Worm (Caenorhabditis elegans): ENCODE results near the gene pals-38.

DNA sequence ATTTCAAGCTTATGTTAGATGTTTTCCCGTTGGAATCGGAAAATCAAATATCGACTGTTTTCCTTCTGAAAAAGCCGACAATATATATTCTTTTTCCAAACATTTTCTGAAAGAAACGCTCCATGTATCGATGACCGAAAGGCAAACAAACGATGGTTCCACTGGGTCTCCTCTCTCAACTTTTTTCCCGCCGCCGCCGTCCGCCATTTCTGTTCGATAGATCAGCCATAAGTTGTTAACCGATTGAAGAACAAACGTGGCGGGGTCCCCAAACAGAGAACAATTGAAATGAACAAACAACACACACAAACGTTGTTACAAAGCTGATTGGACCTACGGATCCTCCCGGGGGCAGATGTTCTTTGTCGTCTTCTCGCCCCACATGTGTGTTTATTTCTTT, 19.9 kb upstream of the pals-38 start:
- no peak for TF ChIP-seq zag-1 (tag; optimal IDR thresholded peaks at IDR 0.05)
- no peak for TF ChIP-seq hmg-1.1 (GFP tag; IDR thresholded peaks at IDR 0.05)
- no peak for TF ChIP-seq lin-13 (GFP tag; optimal IDR thresholded peaks at IDR 0.05)
- no peak for TF ChIP-seq ceh-20 (GFP tag; IDR thresholded peaks at IDR 0.05)
- TF ChIP-seq ama-1 (optimal IDR thresholded peaks at IDR 0.05): no peak
- no peak for TF ChIP-seq daf-19 (GFP tag; conservative IDR thresholded peaks at IDR 0.05)
- no peak for TF ChIP-seq unc-130 (GFP tag; optimal IDR thresholded peaks at IDR 0.05)
- no peak for TF ChIP-seq aly-2 (tag; optimal IDR thresholded peaks at IDR 0.05)
- no peak for TF ChIP-seq duxl-1 (tag; optimal IDR thresholded peaks at IDR 0.05; ENCODE audit: poor library complexity)
